Worm (Caenorhabditis elegans) whole organism, L2 larva: Measurements from ENCODE around the gene R52.4.

ENCODE experiments used
- C34F6.9 ChIP-seq: fragments of 150-350 bp; optimal IDR thresholded peaks from 2 replicates; lab custom pipeline; 2014; ENCODE audit warnings: missing biosample characterization, missing genetic modification characterization
- F13H6.1 ChIP-seq: sonication (generic microtip); optimal IDR thresholded peaks from 2 replicates; lab custom pipeline; 2016; ENCODE audit warnings: missing genetic modification characterization, missing compliant biosample characterization
- Y55F3AM.14 ChIP-seq: fragments of 200-800 bp; sonication (Bioruptor generic); optimal IDR thresholded peaks from 2 replicates; lab custom pipeline; 2018; ENCODE audit warnings: mild to moderate bottlenecking, missing genetic modification characterization, missing compliant biosample characterization
- alr-1 ChIP-seq: fragments of 150-350 bp; optimal IDR thresholded peaks from 2 replicates; lab custom pipeline; 2014; ENCODE audit warnings: missing biosample characterization, missing genetic modification characterization
- aly-2 ChIP-seq: fragments of 150-350 bp; optimal IDR thresholded peaks from 2 replicates; lab custom pipeline; 2014; ENCODE audit warnings: missing biosample characterization, missing genetic modification characterization
- ama-1 ChIP-seq: fragments of 150-350 bp; optimal IDR thresholded peaks from 2 replicates; lab custom pipeline; 2018; ENCODE audit warnings: inconsistent platforms
- blmp-1 ChIP-seq: sonication (generic microtip); optimal IDR thresholded peaks from 2 replicates; lab custom pipeline; 2017; ENCODE audit warnings: missing genetic modification characterization, mild to moderate bottlenecking, missing compliant biosample characterization, antibody characterized with exemption, moderate library complexity; ENCODE audit not compliant: insufficient read depth
- crh-2 ChIP-seq: sonication (generic microtip); optimal IDR thresholded peaks from 2 replicates; lab custom pipeline; 2017; ENCODE audit warnings: missing biosample characterization, missing genetic modification characterization
- dmd-4 ChIP-seq: sonication (generic microtip); optimal IDR thresholded peaks from 2 replicates; lab custom pipeline; 2017; ENCODE audit warnings: missing biosample characterization, missing genetic modification characterization
- egl-27 ChIP-seq: sonication (generic microtip); optimal IDR thresholded peaks from 3 replicates; lab custom pipeline; 2017; ENCODE audit warnings: missing biosample characterization, missing genetic modification reagents, missing genetic modification characterization
- elt-3 ChIP-seq: sonication (generic microtip); optimal IDR thresholded peaks from 2 replicates; lab custom pipeline; 2017; ENCODE audit warnings: missing biosample characterization, missing genetic modification characterization
- fos-1 ChIP-seq: fragments of 150-350 bp; optimal IDR thresholded peaks from 2 replicates; lab custom pipeline; 2014; ENCODE audit warnings: missing biosample characterization, missing genetic modification characterization
- gmeb-1 ChIP-seq: fragments of 150-350 bp; optimal IDR thresholded peaks from 2 replicates; lab custom pipeline; 2014; ENCODE audit warnings: missing biosample characterization, missing genetic modification characterization
- lin-11 ChIP-seq: fragments of 150-350 bp; sonication (generic microtip); optimal IDR thresholded peaks from 2 replicates; lab custom pipeline; 2014; ENCODE audit warnings: missing biosample characterization, missing genetic modification characterization, inconsistent platforms, mixed read lengths
- lin-13 ChIP-seq: fragments of 150-350 bp; optimal IDR thresholded peaks from 2 replicates; lab custom pipeline; 2014; ENCODE audit warnings: missing biosample characterization, missing genetic modification reagents, missing genetic modification characterization
- lin-39 ChIP-seq: fragments of 150-350 bp; optimal IDR thresholded peaks from 2 replicates; lab custom pipeline; 2014; ENCODE audit warnings: missing biosample characterization, missing genetic modification reagents, missing genetic modification characterization
- mab-5 ChIP-seq: fragments of 150-350 bp; optimal IDR thresholded peaks from 2 replicates; lab custom pipeline; 2014; ENCODE audit warnings: missing biosample characterization, missing genetic modification characterization
- nhr-11 ChIP-seq: fragments of 150-350 bp; optimal IDR thresholded peaks from 2 replicates; lab custom pipeline; 2014; ENCODE audit warnings: missing biosample characterization, missing genetic modification characterization
- nhr-23 ChIP-seq: fragments of 150-350 bp; optimal IDR thresholded peaks from 2 replicates; lab custom pipeline; 2014; ENCODE audit warnings: missing biosample characterization, missing genetic modification reagents, missing genetic modification characterization
- nhr-237 ChIP-seq: fragments of 150-350 bp; optimal IDR thresholded peaks from 2 replicates; lab custom pipeline; 2014; ENCODE audit warnings: missing biosample characterization, missing genetic modification characterization
- peb-1 ChIP-seq: fragments of 150-350 bp; optimal IDR thresholded peaks from 2 replicates; lab custom pipeline; 2014; ENCODE audit warnings: missing biosample characterization, missing genetic modification characterization
- sem-4 ChIP-seq: fragments of 150-350 bp; optimal IDR thresholded peaks from 2 replicates; lab custom pipeline; 2014; ENCODE audit warnings: missing biosample characterization, missing genetic modification reagents, missing genetic modification characterization
- skn-1 ChIP-seq: sonication (generic microtip); optimal IDR thresholded peaks from 2 replicates; lab custom pipeline; 2017; ENCODE audit warnings: missing biosample characterization, missing genetic modification characterization
- sma-3 ChIP-seq: sonication (generic microtip); optimal IDR thresholded peaks from 2 replicates; lab custom pipeline; 2016; ENCODE audit warnings: missing genetic modification reagents, missing genetic modification characterization, missing compliant biosample characterization
- snpc-4 ChIP-seq: fragments of 150-350 bp; optimal IDR thresholded peaks from 2 replicates; lab custom pipeline; 2014; ENCODE audit warnings: missing biosample characterization, missing genetic modification characterization
- unc-39 ChIP-seq: fragments of 150-350 bp; optimal IDR thresholded peaks from 2 replicates; lab custom pipeline; 2014; ENCODE audit warnings: missing biosample characterization, missing genetic modification characterization
- unc-55 ChIP-seq: fragments of 150-350 bp; sonication (generic microtip); optimal IDR thresholded peaks from 3 replicates; lab custom pipeline; 2014; ENCODE audit warnings: missing biosample characterization, missing genetic modification reagents, missing genetic modification characterization
- unc-62 ChIP-seq: fragments of 150-350 bp; optimal IDR thresholded peaks from 2 replicates; lab custom pipeline; 2014; ENCODE audit warnings: missing biosample characterization, missing genetic modification reagents, missing genetic modification characterization
- ztf-11 ChIP-seq: sonication (generic microtip); optimal IDR thresholded peaks from 2 replicates; lab custom pipeline; 2017; ENCODE audit warnings: missing biosample characterization, missing genetic modification characterization
- ztf-4 ChIP-seq: fragments of 150-350 bp; optimal IDR thresholded peaks from 2 replicates; lab custom pipeline; 2014; ENCODE audit warnings: missing biosample characterization, missing genetic modification characterization

The R52.4 gene

ce11 chrII:2145566-2145965, 37.4 kb upstream of the R52.4 start, which contains the start of gene C40A11.6:
C40A11.6 (minus strand) TSS chrII:2145666.
- TF ChIP-seq alr-1 (tag; lab: Kevin White, UChicago) (no peak), gmeb-1 (no peak), ztf-4 (tag; lab: Kevin White, UChicago) (no peak), dmd-4 (tag; lab: Kevin White, UChicago) (no peak), nhr-237 (tag; lab: Kevin White, UChicago) (no peak), nhr-11 (tag; lab: Kevin White, UChicago) (no peak), C34F6.9 (tag; lab: Kevin White, UChicago) (no peak), ztf-11 (no peak)

DNA sequence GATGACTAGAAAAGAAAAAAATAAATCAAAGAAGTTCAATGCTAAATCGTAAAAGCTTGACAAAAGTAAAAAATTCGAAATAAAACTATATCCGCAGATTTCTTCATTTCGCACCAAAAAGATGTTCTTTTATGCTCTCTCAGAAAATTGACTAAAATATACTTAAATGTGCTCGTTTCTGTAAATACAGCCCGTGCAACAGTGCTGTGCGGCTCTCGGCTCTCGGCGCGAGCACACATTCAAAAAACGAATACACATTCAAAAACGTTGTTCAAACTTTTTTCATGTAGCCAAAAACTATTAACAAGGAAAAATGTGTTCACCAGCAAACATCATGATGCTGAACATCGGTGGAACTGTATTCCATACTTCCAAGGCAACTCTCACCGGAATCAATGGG, 32.6 kb upstream of the R52.4 start, which contains the start of gene C40A11.3:
Gene C40A11.3, plus strand, starts transcription at position 301 of the 400 bp plus-strand sequence.
- no peak for TF ChIP-seq Y55F3AM.14 (GFP tag; lab: Kevin White, UChicago)

- TF ChIP-seq sma-3 (GFP tag; lab: Kevin White, UChicago), result no peak
- TF ChIP-seq ama-1 (lab: Kevin White, UChicago), result no peak
- TF ChIP-seq nhr-11 (tag; lab: Kevin White, UChicago), result no peak
- TF ChIP-seq, all 48 proteins: peak for 0
These were observed 30.7 kb upstream of the R52.4 start for ce11 chrII:2138901-2139300.

- TF ChIP-seq ztf-11, result no peak
- no peak for TF ChIP-seq mab-5
- no peak for TF ChIP-seq lin-11 (tag; lab: Kevin White, UChicago)
- TF ChIP-seq skn-1, result no peak
- TF ChIP-seq sma-3 (GFP tag; lab: Kevin White, UChicago), result no peak
- no peak for TF ChIP-seq nhr-11 (tag; lab: Kevin White, UChicago)
- no peak for TF ChIP-seq nhr-237 (tag; lab: Kevin White, UChicago)
- no peak for TF ChIP-seq lin-39 (tag; lab: Kevin White, UChicago)
- TF ChIP-seq lin-13 (GFP tag; lab: Kevin White, UChicago), result no peak
- no peak for TF ChIP-seq ztf-4 (tag; lab: Kevin White, UChicago)
- TF ChIP-seq nhr-23, result no peak
- no peak for TF ChIP-seq peb-1 (tag; lab: Kevin White, UChicago)
- TF ChIP-seq F13H6.1, result no peak
- TF ChIP-seq C34F6.9 (tag; lab: Kevin White, UChicago), result no peak
- TF ChIP-seq ama-1 (lab: Kevin White, UChicago), result no peak
- no peak for TF ChIP-seq fos-1
These were observed 29.0 kb upstream of the R52.4 start, which contains the start of gene C40A11.4 for ce11 chrII:2137235-2137634. C40A11.4 (plus strand) TSS chrII:2137422.

DNA sequence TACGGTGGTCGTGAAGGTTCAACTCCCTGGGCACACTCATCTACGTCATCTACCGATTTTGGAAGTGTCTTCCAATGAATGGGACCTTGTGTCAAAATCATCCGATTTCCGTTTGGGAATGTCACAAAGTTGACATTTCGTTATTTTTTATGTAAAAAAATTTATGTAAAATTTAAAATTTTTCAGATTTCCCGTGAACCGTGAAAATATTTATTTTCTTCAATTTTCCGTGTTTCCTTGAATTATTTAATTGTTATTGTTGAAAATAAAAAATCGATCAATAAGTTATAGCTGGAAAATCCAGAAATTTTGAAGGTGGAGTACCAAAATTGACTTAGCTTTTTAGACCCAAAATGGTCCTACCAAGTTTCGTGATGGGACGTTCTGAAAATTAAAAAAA, 27.4 kb upstream of the R52.4 start, which contains the start of gene hpo-7:
Gene hpo-7, minus strand, starts transcription at position 101 of the 400 bp plus-strand sequence.
- TF ChIP-seq blmp-1 (no peak), unc-55 (GFP tag; lab: Kevin White, UChicago) (no peak)

DNA sequence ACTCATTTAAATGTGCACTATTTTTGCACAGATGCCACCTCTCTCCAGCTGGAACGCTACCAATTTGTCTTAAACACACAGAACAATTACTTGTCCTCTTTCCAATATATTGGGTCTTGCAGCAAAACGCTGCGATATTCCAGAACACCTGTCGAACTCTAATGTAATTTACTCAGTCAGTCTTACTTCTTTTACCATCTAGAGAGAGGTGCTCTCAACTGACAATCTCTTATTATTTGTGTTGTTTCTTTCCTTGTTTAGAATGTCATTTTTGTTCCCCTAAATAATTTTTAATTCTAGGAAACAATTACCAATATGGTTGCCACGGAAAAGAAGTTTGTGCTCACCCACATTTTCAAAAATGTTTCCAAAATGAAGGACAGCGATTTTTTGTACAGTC, 22.6 kb upstream of the R52.4 start, which contains the start of gene sdz-28:
Gene sdz-28, plus strand, starts transcription at position 301 of the 400 bp plus-strand sequence.
- TF ChIP-seq nhr-11 (tag; lab: Kevin White, UChicago) (no peak), unc-62 (GFP tag; lab: Kevin White, UChicago) (no peak), crh-2 (tag; lab: Kevin White, UChicago) (no peak), unc-39 (tag; lab: Kevin White, UChicago) (no peak)

DNA sequence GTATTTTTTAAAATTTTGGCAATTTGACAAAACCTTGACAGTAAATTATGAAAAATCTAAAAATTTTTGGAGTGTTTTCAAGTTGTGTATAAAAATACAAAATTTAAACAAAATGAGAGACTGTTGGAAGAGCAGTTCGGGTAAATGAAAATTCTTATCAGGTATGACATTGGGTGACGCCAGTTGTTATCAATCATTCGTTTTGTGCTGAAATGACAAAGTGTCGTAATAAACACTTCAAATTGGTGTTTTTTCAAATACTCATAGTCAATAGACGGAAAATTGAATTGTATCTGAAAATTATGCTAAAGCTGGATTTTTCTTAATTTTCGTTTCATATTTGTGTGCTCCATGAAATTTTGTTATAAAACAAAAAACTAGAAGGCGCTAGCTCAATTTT, 14.6 kb upstream of the R52.4 start:
- peak; percentile 76 for TF ChIP-seq fos-1
- TF ChIP-seq sem-4, result no peak

ce11 chrII:2122091-2122490, 13.9 kb upstream of the R52.4 start, which contains the start of gene math-37:
math-37 (minus strand) TSS chrII:2122191.
- no peak for TF ChIP-seq skn-1
- no peak for TF ChIP-seq elt-3 (tag; lab: Kevin White, UChicago)
- no peak for TF ChIP-seq egl-27
- TF ChIP-seq fos-1, result peak; percentile 48
- TF ChIP-seq unc-39 (tag; lab: Kevin White, UChicago), result no peak
- no peak for TF ChIP-seq snpc-4 (tag; lab: Kevin White, UChicago)
- TF ChIP-seq C34F6.9 (tag; lab: Kevin White, UChicago), result no peak
- no peak for TF ChIP-seq aly-2 (tag; lab: Kevin White, UChicago)
- TF ChIP-seq, all 48 proteins: peak for 1
